Worm (Caenorhabditis elegans): ENCODE data around the gene C34F6.12.

The C34F6.12 gene

ce11 chrX:11215420-11216050 lies 11.0 kb downstream of the C34F6.12 start, which contains the start of the genes C34F6.7 and idh-2 (continued):
- TF ChIP-seq zfp-2 (tag; optimal IDR thresholded peaks at IDR 0.05) (no peak), madf-9 (GFP tag; conservative IDR thresholded peaks at IDR 0.05) (0 out of 2 replicates have a peak, but pooled peaks have one; percentile 9), F37D6.2 (tag; optimal IDR thresholded peaks at IDR 0.05) (no peak), mdl-1 (tag; optimal IDR thresholded peaks at IDR 0.05) (peak in 1 of 2 experiments; percentile 35), egl-43 (GFP tag; IDR thresholded peaks at IDR 0.05) (no peak), ceh-20 (GFP tag; IDR thresholded peaks at IDR 0.05) (0 out of 2 replicates have a peak, but pooled peaks have one; percentile 32), nhr-25 (tag; optimal IDR thresholded peaks at IDR 0.05; ENCODE audit: borderline replicate concordance, insufficient read depth) (peak; percentile 37), snpc-1.2 (GFP tag; IDR thresholded peaks at IDR 0.05) (no peak), pqm-1 (tag; optimal IDR thresholded peaks at IDR 0.05) (peak; percentile 44), daf-8 (GFP tag; IDR thresholded peaks at IDR 0.05) (no peak), duxl-1 (tag; optimal IDR thresholded peaks at IDR 0.05; ENCODE audit: poor library complexity) (no peak), php-3 (GFP tag; IDR thresholded peaks at IDR 0.05) (no peak), hlh-11 (tag; optimal IDR thresholded peaks at IDR 0.05) (peak; percentile 62), ceh-44 (GFP tag; IDR thresholded peaks at IDR 0.05) (no peak), ama-1 (optimal IDR thresholded peaks at IDR 0.05) (no peak), nhr-28 (tag; optimal IDR thresholded peaks at IDR 0.05) (peak; percentile 70), rbr-2 (tag; optimal IDR thresholded peaks at IDR 0.05) (peak; percentile 3), spr-3 (GFP tag; optimal IDR thresholded peaks at IDR 0.05) (no peak)

ce11 chrX:11211360-11211759 lies 15.1 kb downstream of the C34F6.12 start:
- TF ChIP-seq egl-43 (GFP tag; IDR thresholded peaks at IDR 0.05): no peak
- TF ChIP-seq aha-1 (tag): no peak
- no peak for TF ChIP-seq ZK546.5 (tag; optimal IDR thresholded peaks at IDR 0.05)
- TF ChIP-seq mep-1 (tag; optimal IDR thresholded peaks at IDR 0.05): no peak
- no peak for TF ChIP-seq fkh-10 (GFP tag; optimal IDR thresholded peaks at IDR 0.05)
- TF ChIP-seq D1046.2 (GFP tag; IDR thresholded peaks at IDR 0.05): no peak
- no peak for TF ChIP-seq egl-27 (tag; optimal IDR thresholded peaks at IDR 0.05)
- no peak for TF ChIP-seq unc-39 (tag; optimal IDR thresholded peaks at IDR 0.05)
- no peak for TF ChIP-seq nhr-48 (tag; optimal IDR thresholded peaks at IDR 0.05)
- no peak for TF ChIP-seq nhr-237 (tag; optimal IDR thresholded peaks at IDR 0.05)
- no peak for TF ChIP-seq spr-1 (tag; optimal IDR thresholded peaks at IDR 0.05)
- TF ChIP-seq spr-3 (GFP tag; optimal IDR thresholded peaks at IDR 0.05): no peak
- TF ChIP-seq F26F4.8 (GFP tag; conservative IDR thresholded peaks at IDR 0.05): no peak

DNA sequence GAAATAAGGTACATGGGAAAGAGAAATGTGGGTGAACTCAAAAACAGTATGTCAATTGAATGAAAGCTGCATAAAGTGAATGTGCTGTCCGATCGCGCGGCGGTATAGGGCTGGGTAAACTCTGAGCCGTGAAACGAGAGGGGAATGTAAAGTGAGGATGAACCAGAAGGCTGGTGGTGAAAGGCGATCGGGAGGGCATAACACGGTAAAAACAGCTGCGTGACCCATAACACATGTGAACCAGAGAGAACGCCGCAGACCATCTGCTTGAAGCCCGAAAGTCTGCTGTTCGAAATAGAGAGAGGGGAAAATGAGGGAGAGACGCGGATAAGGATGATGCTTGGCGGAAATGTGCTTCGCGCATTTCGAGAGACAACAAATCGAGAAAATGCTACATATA lies 16.1 kb downstream of the C34F6.12 start:
- no peak for TF ChIP-seq daf-12 (tag; optimal IDR thresholded peaks at IDR 0.05)
- no peak for TF ChIP-seq nhr-41 (GFP tag; IDR thresholded peaks at IDR 0.05)
- no peak for TF ChIP-seq hmg-1.1 (GFP tag; IDR thresholded peaks at IDR 0.05)

DNA sequence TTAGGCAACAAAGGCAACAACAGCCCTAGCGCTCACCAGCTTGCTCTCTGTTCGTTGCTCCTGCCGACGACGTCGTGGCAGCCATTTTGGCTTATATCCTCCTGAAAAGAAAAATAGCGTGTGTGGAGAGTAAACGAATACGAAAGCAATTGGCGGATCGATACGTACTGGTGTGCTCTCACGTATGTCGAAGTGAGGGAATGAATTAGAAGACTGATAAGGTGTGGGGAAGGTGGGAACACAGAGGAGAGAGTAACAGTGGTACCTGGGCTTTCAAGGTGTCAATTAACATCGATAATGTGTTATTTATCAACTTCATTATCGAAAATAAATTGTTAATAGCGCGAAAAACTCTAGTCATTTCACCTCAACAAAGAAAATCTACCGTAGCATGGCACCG lies 17.7 kb downstream of the C34F6.12 start, which contains the start of gene C34F6.5:
Gene C34F6.5, minus strand, starts transcription at position 101 of the 400 bp plus-strand sequence.
- TF ChIP-seq Y105C5A.15 (GFP tag; IDR thresholded peaks at IDR 0.05) (no peak), jun-1 (tag; optimal IDR thresholded peaks at IDR 0.05) (no peak), daf-16 (GFP tag; optimal IDR thresholded peaks at IDR 0.05) (no peak), daf-16 (tag; optimal IDR thresholded peaks at IDR 0.05) (peak; percentile 8), mes-2 (tag; optimal IDR thresholded peaks at IDR 0.05; ENCODE audit: poor library complexity, severe bottlenecking) (no peak), lin-1 (GFP tag; IDR thresholded peaks at IDR 0.05) (no peak), cey-2 (tag; optimal IDR thresholded peaks at IDR 0.05; ENCODE audit: borderline replicate concordance, insufficient read depth) (no peak), zfp-3 (GFP tag; conservative IDR thresholded peaks at IDR 0.05) (no peak), aha-1 (tag) (peak; percentile 1), duxl-1 (tag; optimal IDR thresholded peaks at IDR 0.05; ENCODE audit: poor library complexity) (no peak), zip-2 (tag; optimal IDR thresholded peaks at IDR 0.05) (no peak)

Measured in whole organism, L4 larva.